Worm (Caenorhabditis elegans) whole organism, mixed stage, embryonic: ENCODE results near the gene nmur-3.

Experiments
- bed-3 ChIP-seq: fragments of 200-800 bp; sonication (Bioruptor generic); optimal IDR thresholded peaks from 3 replicates; lab custom pipeline; 2018; ENCODE audit warnings: mild to moderate bottlenecking, missing genetic modification characterization, moderate library complexity, missing compliant biosample characterization
- ceh-43 ChIP-seq: fragments of 200-800 bp; sonication (Bioruptor generic); optimal IDR thresholded peaks from 2 replicates; lab custom pipeline; 2018; ENCODE audit warnings: mild to moderate bottlenecking, missing genetic modification characterization, moderate library complexity, missing compliant biosample characterization
- drap-1 ChIP-seq: fragments of 200-800 bp; sonication (Bioruptor generic); optimal IDR thresholded peaks from 3 replicates; lab custom pipeline; 2018; ENCODE audit warnings: mild to moderate bottlenecking, missing genetic modification characterization, missing compliant biosample characterization
- elt-3 ChIP-seq: fragments of 150-350 bp; optimal IDR thresholded peaks from 2 replicates; lab custom pipeline; 2014; ENCODE audit warnings: missing biosample characterization, missing genetic modification characterization
- lin-13 ChIP-seq: fragments of 150-350 bp; optimal IDR thresholded peaks from 2 replicates; lab custom pipeline; 2014; ENCODE audit warnings: missing biosample characterization, missing genetic modification characterization
- mep-1 ChIP-seq: fragments of 150-350 bp; optimal IDR thresholded peaks from 2 replicates; lab custom pipeline; 2017; ENCODE audit warnings: missing biosample characterization, missing genetic modification reagents, missing genetic modification characterization, inconsistent platforms
- nhr-12 ChIP-seq: fragments of 150-350 bp; optimal IDR thresholded peaks from 2 replicates; lab custom pipeline; 2014; ENCODE audit warnings: missing biosample characterization, missing genetic modification characterization
- nhr-76 ChIP-seq: sonication (generic microtip); optimal IDR thresholded peaks from 2 replicates; lab custom pipeline; 2017; ENCODE audit warnings: missing biosample characterization, missing genetic modification characterization
- pha-4 ChIP-seq: fragments of 150-350 bp; optimal IDR thresholded peaks from 2 replicates; lab custom pipeline; 2018; ENCODE audit warnings: missing biosample characterization, missing genetic modification reagents, missing genetic modification characterization
- sem-2 ChIP-seq: fragments of 200-800 bp; sonication (Bioruptor generic); optimal IDR thresholded peaks from 2 replicates; lab custom pipeline; 2018; ENCODE audit warnings: mild to moderate bottlenecking, missing genetic modification characterization, missing compliant biosample characterization
- snpc-4 ChIP-seq: fragments of 150-350 bp; optimal IDR thresholded peaks from 2 replicates; lab custom pipeline; 2014; ENCODE audit warnings: missing biosample characterization, missing genetic modification characterization
- unc-120 ChIP-seq: sonication (generic microtip); optimal IDR thresholded peaks from 2 replicates; lab custom pipeline; 2017; ENCODE audit warnings: missing genetic modification characterization, missing compliant biosample characterization; ENCODE audit not compliant: poor library complexity, severe bottlenecking

DNA sequence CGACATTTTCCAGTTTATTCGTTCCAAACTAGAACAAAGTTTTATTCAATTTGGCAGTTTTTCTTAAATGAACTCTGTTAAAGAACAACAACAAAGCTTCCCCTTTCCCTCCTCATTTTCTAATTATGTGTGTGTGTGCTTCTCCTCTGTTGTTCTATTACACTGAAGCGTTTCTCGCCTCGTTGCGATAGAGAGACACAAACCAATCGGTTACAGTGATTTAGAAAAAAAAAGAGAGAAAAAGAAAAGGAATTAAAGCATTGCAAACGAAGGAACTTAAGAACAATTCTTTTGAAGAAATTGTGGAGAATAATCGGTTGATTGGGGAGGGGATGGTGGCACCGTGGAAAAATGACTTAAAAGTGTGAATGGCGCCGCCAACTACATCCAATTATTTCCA, 28.8 kb upstream of the nmur-3 start, which contains the start of gene cest-26:
- TF ChIP-seq bed-3 (GFP tag; lab: Kevin White, UChicago) = no peak
- no peak for TF ChIP-seq elt-3 (tag; lab: Kevin White, UChicago)
- no peak for TF ChIP-seq drap-1 (GFP tag; lab: Kevin White, UChicago)
- no peak for TF ChIP-seq snpc-4 (tag; lab: Kevin White, UChicago)
- TF ChIP-seq nhr-76 (tag; lab: Kevin White, UChicago) = no peak
- TF ChIP-seq nhr-12 = no peak
- no peak for TF ChIP-seq sem-2 (GFP tag; lab: Kevin White, UChicago)
- no peak for TF ChIP-seq mep-1 (tag; lab: Kevin White, UChicago)
- TF ChIP-seq ceh-43 = no peak
- TF ChIP-seq pha-4 (tag; lab: Kevin White, UChicago) = no peak
- TF ChIP-seq lin-13 (tag; lab: Kevin White, UChicago) = no peak
- TF ChIP-seq unc-120 (tag; lab: Kevin White, UChicago) = no peak
